Fruit fly (Drosophila melanogaster): ENCODE results near the gene CG31523.
A peak's percentile ranks its signal among the peaks of the same experiment; 100 is the strongest.

Gene CG31523

dm6 chr3R:4479038-4479988, at the start of gene CG31523 (continued):
- no peak for TF ChIP-seq lab (GFP tag; optimal IDR thresholded peaks at IDR 0.05)
- TF ChIP-seq CG15601 (tag; optimal IDR thresholded peaks at IDR 0.05): no peak
- no peak for TF ChIP-seq org-1 (GFP tag; optimal IDR thresholded peaks at IDR 0.05)
- TF ChIP-seq CG34422 (GFP tag; IDR thresholded peaks at IDR 0.05): no peak
- no peak for TF ChIP-seq CG9817 (tag; optimal IDR thresholded peaks at IDR 0.05)
- no peak for TF ChIP-seq B-H1 (GFP tag; IDR thresholded peaks at IDR 0.05)
- TF ChIP-seq scrt (GFP tag; optimal IDR thresholded peaks at IDR 0.05): no peak
- TF ChIP-seq gsb-n (tag; optimal IDR thresholded peaks at IDR 0.05): no peak
- no peak for TF ChIP-seq Awh (GFP tag; IDR thresholded peaks at IDR 0.05)
- peak; percentile 0 for TF ChIP-seq trem (tag; optimal IDR thresholded peaks at IDR 0.05)
- TF ChIP-seq HmgZ (tag; optimal IDR thresholded peaks at IDR 0.05): no peak
- TF ChIP-seq danr (GFP tag; IDR thresholded peaks at IDR 0.05): no peak
- TF ChIP-seq twi (tag; optimal IDR thresholded peaks at IDR 0.05): no peak
- TF ChIP-seq CTCF (GFP tag; optimal IDR thresholded peaks at IDR 0.05): no peak
- no peak for TF ChIP-seq Dbx (GFP tag; IDR thresholded peaks at IDR 0.05)
- no peak for TF ChIP-seq Deaf1 (tag; optimal IDR thresholded peaks at IDR 0.05)
- no peak for TF ChIP-seq Ada2b (GFP tag; IDR thresholded peaks at IDR 0.05)
- TF ChIP-seq bsh (GFP tag; optimal IDR thresholded peaks at IDR 0.05): no peak
- no peak for TF ChIP-seq chn (GFP tag; optimal IDR thresholded peaks at IDR 0.05)
- no peak for TF ChIP-seq gce (GFP tag; IDR thresholded peaks at IDR 0.05)
- TF ChIP-seq kay (GFP tag; optimal IDR thresholded peaks at IDR 0.05): no peak
- TF ChIP-seq Asciz (GFP tag; optimal IDR thresholded peaks at IDR 0.05): no peak
- TF ChIP-seq da (GFP tag; optimal IDR thresholded peaks at IDR 0.05): no peak
- TF ChIP-seq vfl (GFP tag; optimal IDR thresholded peaks at IDR 0.05): no peak
- TF ChIP-seq Max (GFP tag; optimal IDR thresholded peaks at IDR 0.05): no peak
- no peak for TF ChIP-seq vvl (GFP tag; IDR thresholded peaks at IDR 0.05)
- no peak for TF ChIP-seq CG2116 (GFP tag; optimal IDR thresholded peaks at IDR 0.05)
- no peak for TF ChIP-seq az2 (GFP tag; optimal IDR thresholded peaks at IDR 0.05)
- TF ChIP-seq ara (GFP tag; IDR thresholded peaks at IDR 0.05): no peak
- no peak for TF ChIP-seq GATAe (GFP tag; conservative IDR thresholded peaks at IDR 0.05)
- TF ChIP-seq yki (optimal IDR thresholded peaks at IDR 0.05): no peak
- TF ChIP-seq gro (GFP tag; optimal IDR thresholded peaks at IDR 0.05): no peak
- TF ChIP-seq grau (tag; optimal IDR thresholded peaks at IDR 0.05): no peak
- no peak for TF ChIP-seq dmrt11E (tag; optimal IDR thresholded peaks at IDR 0.05)
- TF ChIP-seq tup (GFP tag; optimal IDR thresholded peaks at IDR 0.05): no peak
- no peak for TF ChIP-seq gem (tag; optimal IDR thresholded peaks at IDR 0.05)
- no peak for TF ChIP-seq chm (GFP tag; IDR thresholded peaks at IDR 0.05)
- TF ChIP-seq caup (GFP tag; optimal IDR thresholded peaks at IDR 0.05; ENCODE audit: severe bottlenecking): no peak
- TF ChIP-seq CG10431 (GFP tag; optimal IDR thresholded peaks at IDR 0.05): no peak
- TF ChIP-seq TFAM (GFP tag; optimal IDR thresholded peaks at IDR 0.05): no peak
- no peak for TF ChIP-seq phol (tag; optimal IDR thresholded peaks at IDR 0.05)
- no peak for TF ChIP-seq ems (GFP tag; optimal IDR thresholded peaks at IDR 0.05)
- TF ChIP-seq exex (tag; optimal IDR thresholded peaks at IDR 0.05): no peak
- TF ChIP-seq otp (GFP tag; IDR thresholded peaks at IDR 0.05): no peak
- TF ChIP-seq CG17361 (GFP tag; IDR thresholded peaks at IDR 0.05): peak; percentile 53; the same call in 2 of the 3 replicates
- peak; percentile 48 for TF ChIP-seq nmo (GFP tag; optimal IDR thresholded peaks at IDR 0.05)
- TF ChIP-seq CG17328 (GFP tag; IDR thresholded peaks at IDR 0.05): no peak
- no peak for TF ChIP-seq Dip2 (GFP tag; IDR thresholded peaks at IDR 0.05)
- TF ChIP-seq CG4282 (GFP tag; optimal IDR thresholded peaks at IDR 0.05): no peak
- peak; percentile 22 for TF ChIP-seq CG12391 (tag; optimal IDR thresholded peaks at IDR 0.05)
- TF ChIP-seq Ssrp (tag; optimal IDR thresholded peaks at IDR 0.05): no peak
